Worm (Caenorhabditis elegans): ENCODE data around the gene Y57G11B.5.

DNA sequence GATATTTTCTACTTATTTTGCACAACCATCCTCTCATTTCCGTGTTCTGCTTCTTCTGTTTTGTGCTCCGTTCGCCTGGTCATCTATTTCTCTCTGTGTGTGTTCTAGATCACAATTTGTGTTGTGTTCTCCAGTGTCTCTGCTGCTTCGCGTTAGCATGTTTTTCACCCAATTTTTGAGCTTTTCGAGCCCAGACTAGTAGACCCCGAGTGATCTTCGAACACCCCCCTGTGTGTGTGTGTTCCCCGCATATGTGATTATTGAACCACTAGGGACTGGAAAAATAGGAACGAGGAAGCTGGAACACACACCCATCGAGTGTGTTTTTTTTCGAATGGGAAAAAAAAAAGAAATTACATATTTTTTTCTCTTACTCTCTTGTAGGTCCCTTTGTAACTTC lies 43.9 kb downstream of the Y57G11B.5 start:
- TF ChIP-seq him-1 (tag; optimal IDR thresholded peaks at IDR 0.05) (no peak), dao-5 (tag; optimal IDR thresholded peaks at IDR 0.05) (no peak)

All from whole organism, L4/young adult.